Fruit fly (Drosophila melanogaster) whole organism, embryonic: ENCODE measurements around the gene trx.

Source experiments
- Atf3 ChIP-seq: fragments of 200-800 bp; sonication (Bioruptor generic); optimal IDR thresholded peaks from 3 replicates; lab custom pipeline; 2016; ENCODE audit warnings: missing biosample characterization, missing genetic modification characterization
- Awh ChIP-seq: fragments of 200-800 bp; sonication (Bioruptor generic); IDR thresholded peaks from 2 replicates; pipeline ENCODE4, ENCODE4 v1.3.6; 2022; ENCODE audit warnings: missing biosample characterization, missing genetic modification characterization
- CG1024 ChIP-seq: fragments of 200-800 bp; sonication (Bioruptor generic); IDR thresholded peaks from 2 replicates; pipeline ENCODE4 v1.3.6; 2022; ENCODE audit warnings: missing biosample characterization, missing genetic modification characterization
- CG10267 ChIP-seq: fragments of 200-800 bp; sonication (Bioruptor generic); optimal IDR thresholded peaks from 2 replicates; lab custom pipeline; 2018; ENCODE audit warnings: missing biosample characterization, mild to moderate bottlenecking, missing genetic modification characterization, moderate library complexity
- CG11723 ChIP-seq: fragments of 200-800 bp; sonication (Bioruptor generic); optimal IDR thresholded peaks from 2 replicates; lab custom pipeline; 2017; ENCODE audit warnings: missing biosample characterization, mild to moderate bottlenecking, missing genetic modification characterization
- CG12104 ChIP-seq: fragments of 200-800 bp; sonication (Bioruptor generic); optimal IDR thresholded peaks from 3 replicates; lab custom pipeline; 2016; ENCODE audit warnings: missing biosample characterization, missing genetic modification characterization
- CG12155 ChIP-seq: fragments of 200-800 bp; sonication (Bioruptor generic); optimal IDR thresholded peaks from 3 replicates; lab custom pipeline; 2016; ENCODE audit warnings: missing biosample characterization, missing genetic modification characterization
- CG12219 ChIP-seq: fragments of 200-800 bp; sonication (Bioruptor generic); optimal IDR thresholded peaks from 3 replicates; lab custom pipeline; 2018; ENCODE audit warnings: missing biosample characterization, mild to moderate bottlenecking, missing genetic modification characterization
- CG12769 ChIP-seq: fragments of 200-800 bp; sonication (Bioruptor generic); optimal IDR thresholded peaks from 2 replicates; lab custom pipeline; 2019; ENCODE audit warnings: missing biosample characterization, mild to moderate bottlenecking, missing genetic modification characterization, moderate library complexity
- CG13123 ChIP-seq: fragments of 200-800 bp; sonication (Bioruptor generic); optimal IDR thresholded peaks from 2 replicates; lab custom pipeline; 2016; ENCODE audit warnings: missing biosample characterization, missing genetic modification characterization
- CG15269 ChIP-seq: fragments of 200-800 bp; sonication (Bioruptor generic); optimal IDR thresholded peaks from 2 replicates; lab custom pipeline; 2018; ENCODE audit warnings: missing biosample characterization, mild to moderate bottlenecking, missing genetic modification characterization, moderate library complexity
- CG17359 ChIP-seq: fragments of 200-800 bp; sonication (Bioruptor generic); optimal IDR thresholded peaks from 3 replicates; lab custom pipeline; 2018; ENCODE audit warnings: missing biosample characterization, mild to moderate bottlenecking, missing genetic modification characterization, moderate library complexity
- CG43689 ChIP-seq: fragments of 200-800 bp; sonication (Bioruptor generic); IDR thresholded peaks from 2 replicates; pipeline ENCODE4 v1.3.6; 2022; ENCODE audit warnings: missing biosample characterization, missing genetic modification characterization
- CG5180 ChIP-seq: fragments of 200-800 bp; sonication (Bioruptor generic); optimal IDR thresholded peaks from 3 replicates; lab custom pipeline; 2017; ENCODE audit warnings: missing biosample characterization, missing genetic modification characterization, mild to moderate bottlenecking, moderate library complexity, missing genetic modification reagents
- CG6854 ChIP-seq: fragments of 200-800 bp; sonication (Bioruptor generic); optimal IDR thresholded peaks from 3 replicates; lab custom pipeline; 2017; ENCODE audit warnings: missing biosample characterization, mild to moderate bottlenecking, missing genetic modification characterization
- CG8765 ChIP-seq: fragments of 200-800 bp; sonication (Bioruptor generic); IDR thresholded peaks from 2 replicates; pipeline ENCODE4 v1.3.6; 2022; ENCODE audit warnings: missing biosample characterization, missing genetic modification characterization
- CoRest ChIP-seq: fragments of 200-800 bp; sonication (Bioruptor generic); optimal IDR thresholded peaks from 3 replicates; lab custom pipeline; 2018; ENCODE audit warnings: missing biosample characterization, mild to moderate bottlenecking, missing genetic modification characterization, moderate library complexity
- Doc2 ChIP-seq: fragments of 200-800 bp; sonication (Bioruptor generic); IDR thresholded peaks from 2 replicates; pipeline ENCODE4 v1.3.6; 2022; ENCODE audit warnings: missing biosample characterization, missing genetic modification characterization
- Elba2 ChIP-seq: fragments of 200-800 bp; sonication (Bioruptor generic); optimal IDR thresholded peaks from 3 replicates; lab custom pipeline; 2016; ENCODE audit warnings: missing biosample characterization, missing genetic modification characterization
- Jarid2 ChIP-seq: fragments of 200-800 bp; sonication (Bioruptor generic); optimal IDR thresholded peaks from 3 replicates; lab custom pipeline; 2017; ENCODE audit warnings: mild to moderate bottlenecking, missing biosample characterization, missing genetic modification reagents, missing genetic modification characterization
- Max ChIP-seq: fragments of 200-800 bp; sonication (Bioruptor generic); optimal IDR thresholded peaks from 2 replicates; lab custom pipeline; 2016; ENCODE audit warnings: missing biosample characterization, mild to moderate bottlenecking, missing genetic modification characterization
- Med ChIP-seq: fragments of 200-800 bp; sonication (Bioruptor generic); peaks from one replicate; lab custom pipeline; 2016; ENCODE audit warnings: missing biosample characterization, missing genetic modification characterization, mild to moderate bottlenecking, inconsistent platforms, moderate library complexity
- NC2α ChIP-seq: fragments of 200-800 bp; sonication (Bioruptor generic); optimal IDR thresholded peaks from 2 replicates; lab custom pipeline; 2016; ENCODE audit warnings: missing biosample characterization, missing genetic modification characterization
- Neu2 ChIP-seq: fragments of 200-800 bp; sonication (Bioruptor generic); optimal IDR thresholded peaks from 3 replicates; lab custom pipeline; 2016; ENCODE audit warnings: missing biosample characterization, missing genetic modification characterization, borderline replicate concordance
- NfI ChIP-seq: fragments of 200-800 bp; sonication (Bioruptor generic); optimal IDR thresholded peaks from 3 replicates; lab custom pipeline; 2018; ENCODE audit warnings: missing biosample characterization, mild to moderate bottlenecking, missing genetic modification characterization, moderate library complexity
- Six4 ChIP-seq: fragments of 200-800 bp; sonication (Bioruptor generic); optimal IDR thresholded peaks from 2 replicates; lab custom pipeline; 2016; ENCODE audit warnings: missing biosample characterization, missing genetic modification characterization
- Sox100B ChIP-seq: fragments of 200-800 bp; sonication (Bioruptor generic); optimal IDR thresholded peaks from 3 replicates; lab custom pipeline; 2018; ENCODE audit warnings: missing biosample characterization, mild to moderate bottlenecking, missing genetic modification characterization
- YL-1 ChIP-seq: fragments of 200-800 bp; sonication (Bioruptor generic); optimal IDR thresholded peaks from 3 replicates; lab custom pipeline; 2017; ENCODE audit warnings: missing biosample characterization, mild to moderate bottlenecking, missing genetic modification characterization
- al ChIP-seq: fragments of 200-800 bp; sonication (Bioruptor generic); IDR thresholded peaks from 2 replicates; pipeline ENCODE4 v1.3.6; 2022; ENCODE audit warnings: missing biosample characterization, missing genetic modification characterization
- ap ChIP-seq: fragments of 200-800 bp; sonication (Bioruptor generic); IDR thresholded peaks from 2 replicates; pipeline ENCODE4 v1.3.6; 2022; ENCODE audit warnings: missing biosample characterization, missing genetic modification characterization
- az2 ChIP-seq: fragments of 200-800 bp; sonication (Bioruptor generic); optimal IDR thresholded peaks from 3 replicates; lab custom pipeline; 2016; ENCODE audit warnings: missing biosample characterization, missing genetic modification characterization
- bcd ChIP-seq: fragments of 200-800 bp; sonication (Bioruptor generic); optimal IDR thresholded peaks from 2 replicates; lab custom pipeline; 2017; ENCODE audit warnings: missing biosample characterization, mild to moderate bottlenecking, missing genetic modification characterization
- caup ChIP-seq: fragments of 200-800 bp; sonication (Bioruptor generic); optimal IDR thresholded peaks from 3 replicates; lab custom pipeline; 2017; ENCODE audit warnings: missing biosample characterization, mild to moderate bottlenecking, missing genetic modification characterization, moderate library complexity; ENCODE audit not compliant: severe bottlenecking
- cg ChIP-seq: fragments of 200-800 bp; sonication (Bioruptor generic); optimal IDR thresholded peaks from 3 replicates; lab custom pipeline; 2019; ENCODE audit warnings: missing biosample characterization, mild to moderate bottlenecking, missing genetic modification characterization, moderate library complexity
- crc ChIP-seq: fragments of 200-800 bp; sonication (Bioruptor generic); optimal IDR thresholded peaks from 2 replicates; lab custom pipeline; 2016; ENCODE audit warnings: missing biosample characterization, missing genetic modification characterization
- fd64A ChIP-seq: fragments of 200-800 bp; sonication (Bioruptor generic); optimal IDR thresholded peaks from 3 replicates; lab custom pipeline; 2018; ENCODE audit warnings: missing biosample characterization, mild to moderate bottlenecking, missing genetic modification characterization
- gce ChIP-seq: fragments of 200-800 bp; sonication (Bioruptor generic); IDR thresholded peaks from 3 replicates; pipeline ENCODE4 v1.3.6; 2022; ENCODE audit warnings: missing biosample characterization, missing genetic modification characterization
- grau ChIP-seq: fragments of 200-800 bp; optimal IDR thresholded peaks from 3 replicates; lab custom pipeline; 2019; ENCODE audit warnings: missing biosample characterization, mild to moderate bottlenecking, missing genetic modification characterization, moderate library complexity
- grn ChIP-seq: fragments of 200-800 bp; sonication (Bioruptor generic); optimal IDR thresholded peaks from 3 replicates; lab custom pipeline; 2017; ENCODE audit warnings: missing biosample characterization, missing genetic modification characterization
- lab ChIP-seq: fragments of 200-800 bp; sonication (Bioruptor generic); optimal IDR thresholded peaks from 3 replicates; lab custom pipeline; 2017; ENCODE audit warnings: missing biosample characterization, missing genetic modification characterization, mild to moderate bottlenecking, moderate library complexity, missing genetic modification reagents
- mirr ChIP-seq: fragments of 200-800 bp; sonication (Bioruptor generic); optimal IDR thresholded peaks from 3 replicates; lab custom pipeline; 2018; ENCODE audit warnings: missing biosample characterization, mild to moderate bottlenecking, missing genetic modification characterization
- mld ChIP-seq: fragments of 200-800 bp; sonication (Bioruptor generic); IDR thresholded peaks from 3 replicates; pipeline ENCODE4 v1.3.6; 2022; ENCODE audit warnings: missing biosample characterization, missing genetic modification characterization; ENCODE audit not compliant: partially characterized antibody
- oc ChIP-seq: fragments of 200-800 bp; sonication (Bioruptor generic); optimal IDR thresholded peaks from 2 replicates; lab custom pipeline; 2018; ENCODE audit warnings: missing biosample characterization, mild to moderate bottlenecking, missing genetic modification characterization, moderate library complexity
- odd ChIP-seq: fragments of 200-800 bp; sonication (Bioruptor generic); optimal IDR thresholded peaks from 2 replicates; lab custom pipeline; 2017; ENCODE audit warnings: missing biosample characterization, mild to moderate bottlenecking, missing genetic modification characterization
- pan ChIP-seq, 4 experiments: fragments of >200 bp in 3 of 4; fragments of 200-800 bp in 1 of 4; sonication (Bioruptor generic) in 1 of 4; optimal IDR thresholded peaks in 3 of 4; IDR thresholded peaks in 1 of 4; 2 replicates each; pipeline versions ENCODE4 v1.3.6 to Lab custom; 2017 to 2022; ENCODE audit warnings: missing biosample characterization in 2 of 4, missing genetic modification characterization in 2 of 4, mixed read lengths in 1 of 4
- pum ChIP-seq: fragments of 200-800 bp; sonication (Bioruptor generic); optimal IDR thresholded peaks from 2 replicates; lab custom pipeline; 2016; ENCODE audit warnings: missing biosample characterization, missing genetic modification characterization
- vfl ChIP-seq: fragments of 200-800 bp; sonication (Bioruptor generic); optimal IDR thresholded peaks from 2 replicates; lab custom pipeline; 2016; ENCODE audit warnings: missing biosample characterization, missing genetic modification characterization
- vvl ChIP-seq: fragments of 200-800 bp; sonication (Bioruptor generic); IDR thresholded peaks from 2 replicates; pipeline ENCODE4 v1.3.6; 2022; ENCODE audit warnings: missing biosample characterization, missing genetic modification characterization
- zen ChIP-seq: fragments of 200-800 bp; sonication (Bioruptor generic); optimal IDR thresholded peaks from 3 replicates; lab custom pipeline; 2018; ENCODE audit warnings: missing biosample characterization, mild to moderate bottlenecking, missing genetic modification characterization, moderate library complexity

The trx gene

dm6 chr3R:14282215-14283041 lies 4.3 kb downstream of the trx start (continued):
- TF ChIP-seq zen (tag; lab: Kevin White, UChicago) (no peak), odd (GFP tag; lab: Kevin White, UChicago) (no peak), CG12155 (GFP tag; lab: Kevin White, UChicago) (no peak), caup (GFP tag; lab: Kevin White, UChicago) (no peak), CG11723 (no peak), CG5180 (GFP tag; lab: Kevin White, UChicago) (no peak), Awh (0 out of 2 replicates have a peak, but pooled peaks have one; percentile 43), oc (peak; percentile 51), ap (GFP tag; lab: Robert Waterston, UW) (no peak), CG43689 (GFP tag; lab: Robert Waterston, UW) (no peak), Doc2 (GFP tag; lab: Robert Waterston, UW) (no peak), CG10267 (tag; lab: Kevin White, UChicago) (no peak), fd64A (GFP tag; lab: Kevin White, UChicago) (no peak), grn (GFP tag; lab: Kevin White, UChicago) (no peak), mld (GFP tag; lab: Robert Waterston, UW) (no peak), NfI (GFP tag; lab: Kevin White, UChicago) (no peak), grau (peak; percentile 54), Max (GFP tag; lab: Kevin White, UChicago) (no peak), CG12219 (no peak), CG1024 (GFP tag; lab: Robert Waterston, UW) (no peak), CG12104 (GFP tag; lab: Kevin White, UChicago) (no peak), YL-1 (GFP tag; lab: Kevin White, UChicago) (no peak), NC2α (no peak), mirr (peak; percentile 22), Sox100B (GFP tag; lab: Kevin White, UChicago) (no peak), lab (GFP tag; lab: Kevin White, UChicago) (peak; percentile 16), Jarid2 (GFP tag; lab: Kevin White, UChicago) (no peak), Med (GFP tag; lab: Kevin White, UChicago) (peak; percentile 14), vvl (GFP tag; lab: Robert Waterston, UW) (peak; percentile 36), CG15269 (tag; lab: Kevin White, UChicago) (no peak), CG8765 (GFP tag; lab: Robert Waterston, UW) (no peak), az2 (GFP tag; lab: Kevin White, UChicago) (no peak), gce (GFP tag; lab: Robert Waterston, UW) (no peak), al (GFP tag; lab: Robert Waterston, UW) (no peak), Six4 (no peak), pan (optimal IDR thresholded peaks at IDR 0.05; lab: Kevin White, UChicago) (no peak), pan (GFP tag; optimal IDR thresholded peaks at IDR 0.05 in 1 of 2, IDR thresholded peaks at IDR 0.05 in 1 of 2) (no peak), crc (GFP tag; lab: Kevin White, UChicago) (no peak), CG17359 (tag; lab: Kevin White, UChicago) (no peak), Elba2 (GFP tag; lab: Kevin White, UChicago) (no peak), CG12769 (peak; percentile 33), cg (peak; percentile 74), pum (GFP tag; lab: Kevin White, UChicago) (no peak), CG13123 (GFP tag; lab: Kevin White, UChicago) (no peak), Neu2 (GFP tag; lab: Kevin White, UChicago) (no peak), vfl (GFP tag; lab: Kevin White, UChicago) (no peak), CG6854 (GFP tag; lab: Kevin White, UChicago) (no peak), Atf3 (no peak), CoRest (no peak), bcd (GFP tag; lab: Kevin White, UChicago) (no peak)
